Worm (Caenorhabditis elegans) whole organism, L4 larva: ENCODE results near the gene mtr-4.

Experiments
- F10B5.3 ChIP-seq: sonication (generic microtip); optimal IDR thresholded peaks from 2 replicates; lab custom pipeline; 2016; ENCODE audit warnings: mild to moderate bottlenecking, missing genetic modification characterization, missing compliant biosample characterization
- F26F4.8 ChIP-seq: fragments of 200-800 bp; sonication (Bioruptor generic); conservative IDR thresholded peaks from 2 replicates; pipeline ENCODE4 v1.3.6; 2022; ENCODE audit warnings: missing genetic modification characterization, missing compliant biosample characterization
- F37D6.2 ChIP-seq: sonication (generic microtip); optimal IDR thresholded peaks from 2 replicates; lab custom pipeline; 2016; ENCODE audit warnings: mild to moderate bottlenecking, missing genetic modification characterization, missing compliant biosample characterization
- R02D3.7 ChIP-seq: fragments of 150-350 bp; sonication (generic microtip); optimal IDR thresholded peaks from 3 replicates; lab custom pipeline; 2014; ENCODE audit warnings: missing biosample characterization, missing genetic modification characterization
- T20F7.1 ChIP-seq: fragments of 200-800 bp; sonication (Bioruptor generic); optimal IDR thresholded peaks from 2 replicates; lab custom pipeline; 2018; ENCODE audit warnings: mild to moderate bottlenecking, missing genetic modification characterization, missing compliant biosample characterization
- T26A8.4 ChIP-seq: fragments of 200-800 bp; sonication (Bioruptor generic); IDR thresholded peaks from 2 replicates; pipeline ENCODE4 v1.3.6; 2022; ENCODE audit warnings: missing genetic modification characterization, missing compliant biosample characterization
- Y5F2A.4 ChIP-seq: fragments of 200-800 bp; sonication (Bioruptor generic); optimal IDR thresholded peaks from 2 replicates; lab custom pipeline; 2018; ENCODE audit warnings: mild to moderate bottlenecking, missing genetic modification characterization, missing compliant biosample characterization
- ZK337.2 ChIP-seq: fragments of 200-800 bp; sonication (Bioruptor generic); IDR thresholded peaks from 2 replicates; pipeline ENCODE4 v1.3.6; 2022; ENCODE audit warnings: missing genetic modification reagents, missing genetic modification characterization, missing compliant biosample characterization
- aha-1 ChIP-seq: fragments of 150-350 bp; peaks from one replicate; lab custom pipeline; 2014; ENCODE audit warnings: missing biosample characterization, missing genetic modification characterization
- arid-1 ChIP-seq: fragments of 200-800 bp; sonication (Bioruptor generic); conservative IDR thresholded peaks from 2 replicates; pipeline ENCODE4 v1.3.6; 2022; ENCODE audit warnings: missing genetic modification reagents, missing genetic modification characterization, missing compliant biosample characterization
- ceh-20 ChIP-seq: fragments of 200-800 bp; sonication (Bioruptor generic); IDR thresholded peaks from 2 replicates; pipeline ENCODE4 v1.3.6; 2022; ENCODE audit warnings: missing genetic modification reagents, missing genetic modification characterization, missing compliant biosample characterization
- ceh-28 ChIP-seq: fragments of 150-350 bp; optimal IDR thresholded peaks from 2 replicates; lab custom pipeline; 2014; ENCODE audit warnings: missing biosample characterization, missing genetic modification reagents, missing genetic modification characterization
- ceh-82 ChIP-seq: sonication (generic microtip); optimal IDR thresholded peaks from 2 replicates; lab custom pipeline; 2017; ENCODE audit warnings: missing biosample characterization, missing genetic modification characterization
- ces-1 ChIP-seq: fragments of 150-350 bp; sonication (generic microtip); optimal IDR thresholded peaks from 4 replicates; lab custom pipeline; 2014; ENCODE audit warnings: missing biosample characterization, missing genetic modification reagents, missing genetic modification characterization
- cey-2 ChIP-seq: sonication (generic microtip); optimal IDR thresholded peaks from 3 replicates; lab custom pipeline; 2017; ENCODE audit warnings: missing genetic modification characterization, mild to moderate bottlenecking, missing compliant biosample characterization, antibody characterized with exemption, borderline replicate concordance; ENCODE audit not compliant: insufficient read depth
- daf-19 ChIP-seq: fragments of 200-800 bp; sonication (Bioruptor generic); conservative IDR thresholded peaks from 2 replicates; pipeline ENCODE4 v1.3.6; 2022; ENCODE audit warnings: missing genetic modification characterization, missing compliant biosample characterization
- daf-8 ChIP-seq: fragments of 200-800 bp; sonication (Bioruptor generic); IDR thresholded peaks from 2 replicates; pipeline ENCODE4 v1.3.6; 2022; ENCODE audit warnings: missing genetic modification characterization, missing compliant biosample characterization
- duxl-1 ChIP-seq: sonication (generic microtip); optimal IDR thresholded peaks from 2 replicates; lab custom pipeline; 2016; ENCODE audit warnings: mild to moderate bottlenecking, missing genetic modification characterization, moderate library complexity, missing compliant biosample characterization; ENCODE audit not compliant: poor library complexity
- dve-1 ChIP-seq: sonication (generic microtip); optimal IDR thresholded peaks from 2 replicates; lab custom pipeline; 2017; ENCODE audit warnings: antibody characterized with exemption, mild to moderate bottlenecking, missing genetic modification characterization, missing compliant biosample characterization; ENCODE audit not compliant: insufficient read depth
- gei-8 ChIP-seq: fragments of 200-800 bp; sonication (Bioruptor generic); optimal IDR thresholded peaks from 2 replicates; lab custom pipeline; 2018; ENCODE audit warnings: mild to moderate bottlenecking, missing genetic modification characterization, missing compliant biosample characterization
- hmg-1.1 ChIP-seq: fragments of 200-800 bp; sonication (Bioruptor generic); IDR thresholded peaks from 2 replicates; pipeline ENCODE4 v1.3.6; 2022; ENCODE audit warnings: missing genetic modification reagents, missing genetic modification characterization, missing compliant biosample characterization
- jun-1 ChIP-seq: fragments of 150-350 bp; optimal IDR thresholded peaks from 2 replicates; lab custom pipeline; 2014; ENCODE audit warnings: missing biosample characterization, missing genetic modification reagents, missing genetic modification characterization
- lin-1 ChIP-seq: fragments of 200-800 bp; sonication (Bioruptor generic); IDR thresholded peaks from 2 replicates; pipeline ENCODE4 v1.3.6; 2022; ENCODE audit warnings: missing genetic modification reagents, missing genetic modification characterization, missing compliant biosample characterization
- lin-15B ChIP-seq: fragments of 150-350 bp; sonication (generic microtip); optimal IDR thresholded peaks from 3 replicates; lab custom pipeline; 2014; ENCODE audit warnings: missing biosample characterization, missing genetic modification characterization
- lin-38 ChIP-seq: fragments of 200-800 bp; sonication (Bioruptor generic); IDR thresholded peaks from 2 replicates; pipeline ENCODE4 v1.3.6; 2022; ENCODE audit warnings: missing genetic modification reagents, missing genetic modification characterization, missing compliant biosample characterization
- lin-39 ChIP-seq: fragments of 150-350 bp; optimal IDR thresholded peaks from 2 replicates; lab custom pipeline; 2014; ENCODE audit warnings: missing biosample characterization, missing genetic modification reagents, missing genetic modification characterization
- lir-3 ChIP-seq: sonication (generic microtip); optimal IDR thresholded peaks from 2 replicates; lab custom pipeline; 2016; ENCODE audit warnings: mild to moderate bottlenecking, missing genetic modification characterization, missing compliant biosample characterization
- lsy-2 ChIP-seq, 2 experiments: fragments of 150-350 bp in 1 of 2; sonication (generic microtip) in 1 of 2; optimal IDR thresholded peaks; 2 replicates each; lab custom pipeline; 2014 to 2017; ENCODE audit warnings: missing biosample characterization in 2 of 2, missing genetic modification characterization in 2 of 2
- madf-9 ChIP-seq: fragments of 200-800 bp; sonication (Bioruptor generic); conservative IDR thresholded peaks from 2 replicates; pipeline ENCODE4 v1.3.6; 2022; ENCODE audit warnings: missing genetic modification reagents, missing genetic modification characterization, missing compliant biosample characterization
- mdt-29 ChIP-seq: fragments of 200-800 bp; sonication (Bioruptor generic); IDR thresholded peaks from 2 replicates; pipeline ENCODE4 v1.3.6; 2022; ENCODE audit warnings: missing genetic modification reagents, missing genetic modification characterization, missing compliant biosample characterization
- mes-2 ChIP-seq: sonication (generic microtip); optimal IDR thresholded peaks from 2 replicates; lab custom pipeline; 2016; ENCODE audit warnings: missing genotype, mild to moderate bottlenecking, missing genetic modification characterization, missing compliant biosample characterization; ENCODE audit not compliant: poor library complexity, severe bottlenecking
- mxl-3 ChIP-seq: fragments of 200-800 bp; sonication (Bioruptor generic); optimal IDR thresholded peaks from 2 replicates; lab custom pipeline; 2018; ENCODE audit warnings: mild to moderate bottlenecking, missing genetic modification characterization, missing compliant biosample characterization
- nhr-102 ChIP-seq: sonication (generic microtip); optimal IDR thresholded peaks from 2 replicates; lab custom pipeline; 2016; ENCODE audit warnings: mild to moderate bottlenecking, missing genetic modification characterization, moderate library complexity, missing compliant biosample characterization
- nhr-11 ChIP-seq: fragments of 150-350 bp; optimal IDR thresholded peaks from 2 replicates; lab custom pipeline; 2014; ENCODE audit warnings: missing biosample characterization, missing genetic modification characterization
- nhr-111 ChIP-seq: fragments of 200-800 bp; sonication (Bioruptor generic); optimal IDR thresholded peaks from 2 replicates; lab custom pipeline; 2018; ENCODE audit warnings: mild to moderate bottlenecking, missing genetic modification characterization, missing compliant biosample characterization
- nhr-28 ChIP-seq: fragments of 150-350 bp; optimal IDR thresholded peaks from 2 replicates; lab custom pipeline; 2014; ENCODE audit warnings: missing biosample characterization, missing genetic modification characterization
- nhr-41 ChIP-seq: fragments of 200-800 bp; sonication (Bioruptor generic); IDR thresholded peaks from 2 replicates; pipeline ENCODE4 v1.3.6; 2022; ENCODE audit warnings: missing genetic modification reagents, missing genetic modification characterization, missing compliant biosample characterization
- nhr-42 ChIP-seq: fragments of 200-800 bp; sonication (Bioruptor generic); IDR thresholded peaks from 2 replicates; pipeline ENCODE4 v1.3.6; 2022; ENCODE audit warnings: missing genetic modification characterization, missing compliant biosample characterization
- nhr-6 ChIP-seq: fragments of 150-350 bp; optimal IDR thresholded peaks from 2 replicates; lab custom pipeline; 2014; ENCODE audit warnings: missing biosample characterization, missing genetic modification characterization
- nhr-76 ChIP-seq: fragments of 150-350 bp; optimal IDR thresholded peaks from 2 replicates; lab custom pipeline; 2014; ENCODE audit warnings: missing biosample characterization, missing genetic modification characterization
- nhr-77 ChIP-seq: fragments of 150-350 bp; optimal IDR thresholded peaks from 2 replicates; lab custom pipeline; 2014; ENCODE audit warnings: missing biosample characterization, missing genetic modification characterization
- sdz-12 ChIP-seq: fragments of 200-800 bp; sonication (Bioruptor generic); optimal IDR thresholded peaks from 2 replicates; lab custom pipeline; 2018; ENCODE audit warnings: mild to moderate bottlenecking, missing genetic modification characterization, missing compliant biosample characterization
- set-16 ChIP-seq: fragments of 200-800 bp; sonication (Bioruptor generic); IDR thresholded peaks from 2 replicates; pipeline ENCODE4 v1.3.6; 2022; ENCODE audit warnings: missing genetic modification reagents, missing genetic modification characterization, missing compliant biosample characterization
- skn-1 ChIP-seq: fragments of 150-350 bp; optimal IDR thresholded peaks from 2 replicates; lab custom pipeline; 2014; ENCODE audit warnings: missing biosample characterization, missing genetic modification characterization
- snpc-1.2 ChIP-seq: fragments of 200-800 bp; sonication (Bioruptor generic); IDR thresholded peaks from 2 replicates; pipeline ENCODE4 v1.3.6; 2022; ENCODE audit warnings: missing genetic modification reagents, missing genetic modification characterization, missing compliant biosample characterization
- snpc-4 ChIP-seq: fragments of 150-350 bp; optimal IDR thresholded peaks from 2 replicates; lab custom pipeline; 2014; ENCODE audit warnings: missing biosample characterization, missing genetic modification characterization
- tag-97 ChIP-seq: fragments of 200-800 bp; sonication (Bioruptor generic); IDR thresholded peaks from 2 replicates; pipeline ENCODE4 v1.3.6; 2022; ENCODE audit warnings: missing genetic modification characterization, missing compliant biosample characterization
- unc-39 ChIP-seq: sonication (generic microtip); optimal IDR thresholded peaks from 2 replicates; lab custom pipeline; 2017; ENCODE audit warnings: missing biosample characterization, missing genetic modification characterization
- unc-62 ChIP-seq, 3 experiments: fragments of 150-350 bp in 1 of 3; sonication (generic microtip); optimal IDR thresholded peaks in 2 of 3; peaks in 1 of 3; 1 replicate in 1 of 3; 2 replicates in 2 of 3; lab custom pipeline; 2014 to 2017; ENCODE audit warnings: missing biosample characterization in 3 of 3, missing genetic modification characterization in 3 of 3, missing genetic modification reagents in 3 of 3, missing genotype in 1 of 3
- zfp-3 ChIP-seq: fragments of 200-800 bp; sonication (Bioruptor generic); conservative IDR thresholded peaks from 2 replicates; pipeline ENCODE4 v1.3.6; 2022; ENCODE audit warnings: missing genetic modification reagents, missing genetic modification characterization, missing compliant biosample characterization
- zip-2 ChIP-seq: fragments of 150-350 bp; optimal IDR thresholded peaks from 2 replicates; lab custom pipeline; 2014; ENCODE audit warnings: missing biosample characterization, missing genetic modification characterization
- ztf-7 ChIP-seq: fragments of 150-350 bp; optimal IDR thresholded peaks from 2 replicates; lab custom pipeline; 2014; ENCODE audit warnings: missing biosample characterization, missing genetic modification characterization

Gene mtr-4

DNA sequence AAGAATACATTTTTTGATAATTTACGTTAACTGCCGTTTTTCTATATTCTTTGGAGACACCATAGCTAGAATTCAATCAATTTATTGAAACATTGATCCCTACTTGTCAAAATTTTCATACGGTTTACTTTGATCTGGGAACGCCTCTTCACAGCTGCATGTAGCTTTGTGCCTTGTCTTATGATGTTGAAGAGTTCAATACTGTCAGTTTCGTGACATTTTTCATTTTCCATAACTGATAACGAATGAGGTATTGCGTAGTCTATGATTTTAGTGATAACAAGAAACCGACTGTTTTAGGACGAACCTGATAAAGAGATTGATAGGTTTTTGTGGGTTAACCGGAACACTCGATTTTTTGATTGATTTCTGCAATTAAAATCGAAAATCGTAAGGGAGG, 24.1 kb upstream of the mtr-4 start (continued):
- TF ChIP-seq ceh-82 (tag; lab: Kevin White, UChicago) (no peak), snpc-1.2 (GFP tag; lab: Robert Waterston, UW) (no peak), hmg-1.1 (GFP tag; lab: Robert Waterston, UW) (no peak), T20F7.1 (peak; percentile 53), ZK337.2 (GFP tag; lab: Robert Waterston, UW) (no peak), lin-38 (GFP tag; lab: Robert Waterston, UW) (no peak), mdt-29 (peak; percentile 70), nhr-41 (0 out of 2 replicates have a peak, but pooled peaks have one; percentile 24), unc-62 (GFP tag; optimal IDR thresholded peaks at IDR 0.05 in 1 of 2; lab: Kevin White, UChicago) (peak; percentile 18 to 66), unc-62 (tag; optimal IDR thresholded peaks at IDR 0.05; lab: Kevin White, UChicago) (no peak), ceh-28 (tag; lab: Kevin White, UChicago) (no peak), nhr-42 (GFP tag; lab: Robert Waterston, UW) (no peak), Y5F2A.4 (GFP tag; lab: Kevin White, UChicago) (no peak), mes-2 (peak; percentile 26), ztf-7 (tag; lab: Kevin White, UChicago) (no peak), lin-39 (tag; lab: Kevin White, UChicago) (no peak), lin-1 (GFP tag; lab: Robert Waterston, UW) (peak; percentile 95), skn-1 (tag; lab: Kevin White, UChicago) (no peak), aha-1 (tag; lab: Kevin White, UChicago) (peak; percentile 83), lir-3 (tag; lab: Kevin White, UChicago) (no peak), duxl-1 (no peak), sdz-12 (GFP tag; lab: Kevin White, UChicago) (no peak), unc-39 (no peak), lin-15B (tag; lab: Kevin White, UChicago) (no peak), lsy-2 (tag; optimal IDR thresholded peaks at IDR 0.05; lab: Kevin White, UChicago) (peak in 1 of 2 experiments; percentile 70), snpc-4 (tag; lab: Kevin White, UChicago) (no peak), nhr-6 (tag; lab: Kevin White, UChicago) (no peak), F26F4.8 (GFP tag; lab: Robert Waterston, UW) (no peak), zip-2 (tag; lab: Kevin White, UChicago) (no peak), gei-8 (GFP tag; lab: Kevin White, UChicago) (peak; percentile 41), F37D6.2 (tag; lab: Kevin White, UChicago) (no peak), nhr-11 (tag; lab: Kevin White, UChicago) (no peak), ceh-20 (GFP tag; lab: Robert Waterston, UW) (peak; percentile 85), dve-1 (tag; lab: Kevin White, UChicago) (peak; percentile 93), zfp-3 (GFP tag; lab: Robert Waterston, UW) (0 out of 2 replicates have a peak, but pooled peaks have one; percentile 33), nhr-111 (GFP tag; lab: Kevin White, UChicago) (no peak), F10B5.3 (no peak), R02D3.7 (no peak), arid-1 (GFP tag; lab: Robert Waterston, UW) (no peak), nhr-28 (tag; lab: Kevin White, UChicago) (peak; percentile 98), jun-1 (no peak), set-16 (GFP tag; lab: Robert Waterston, UW) (no peak), nhr-77 (tag; lab: Kevin White, UChicago) (peak; percentile 92), daf-19 (GFP tag; lab: Robert Waterston, UW) (no peak), madf-9 (GFP tag; lab: Robert Waterston, UW) (no peak), mxl-3 (GFP tag; lab: Kevin White, UChicago) (peak; percentile 28), tag-97 (GFP tag; lab: Robert Waterston, UW) (no peak), ces-1 (no peak), cey-2 (tag; lab: Kevin White, UChicago) (no peak), T26A8.4 (GFP tag; lab: Robert Waterston, UW) (no peak), nhr-102 (tag; lab: Kevin White, UChicago) (peak; percentile 63), daf-8 (GFP tag; lab: Robert Waterston, UW) (no peak), nhr-76 (tag; lab: Kevin White, UChicago) (no peak)
